Fruit fly (Drosophila melanogaster): ENCODE measurements around the gene CG5708.

Gene CG5708

dm6 chr2L:10200847-10201246, 25.8 kb downstream of the CG5708 start, which contains the start of the genes Ripalpha and RpL7 (continued):
- TF ChIP-seq CG1529 (GFP tag; optimal IDR thresholded peaks at IDR 0.05) (peak; percentile 95), eve (GFP tag; optimal IDR thresholded peaks at IDR 0.05) (no peak), btn (GFP tag; optimal IDR thresholded peaks at IDR 0.05) (peak; percentile 97), gcm2 (GFP tag; optimal IDR thresholded peaks at IDR 0.05) (peak; percentile 98), NfI (GFP tag; optimal IDR thresholded peaks at IDR 0.05) (peak; percentile 99), cas (GFP tag; IDR thresholded peaks at IDR 0.05) (peak; percentile 93), ato (GFP tag; IDR thresholded peaks at IDR 0.05; ENCODE audit: partially characterized antibody) (peak; percentile 90), tin (GFP tag; optimal IDR thresholded peaks at IDR 0.05) (peak; percentile 92), wdn (GFP tag; IDR thresholded peaks at IDR 0.05) (peak; percentile 97), CG15011 (GFP tag; optimal IDR thresholded peaks at IDR 0.05) (peak; percentile 96), unpg (GFP tag; optimal IDR thresholded peaks at IDR 0.05) (peak; percentile 95), Lhr (GFP tag; optimal IDR thresholded peaks at IDR 0.05) (peak; percentile 98), CG1024 (GFP tag; IDR thresholded peaks at IDR 0.05) (peak; percentile 94), tgo (GFP tag; IDR thresholded peaks at IDR 0.05) (peak; percentile 92), CG12155 (GFP tag; optimal IDR thresholded peaks at IDR 0.05) (peak; percentile 96), rib (GFP tag; IDR thresholded peaks at IDR 0.05) (peak; percentile 98), CG14050 (GFP tag; IDR thresholded peaks at IDR 0.05) (peak; percentile 95), Mes4 (GFP tag; optimal IDR thresholded peaks at IDR 0.05) (peak; percentile 100), cad (GFP tag; optimal IDR thresholded peaks at IDR 0.05) (no peak), Fer2 (tag; optimal IDR thresholded peaks at IDR 0.05) (peak; percentile 95), CG6854 (GFP tag; optimal IDR thresholded peaks at IDR 0.05) (peak; percentile 92), CG3847 (GFP tag; IDR thresholded peaks at IDR 0.05) (peak; percentile 98), en (GFP tag; optimal IDR thresholded peaks at IDR 0.05) (peak; percentile 98), Optix (GFP tag; IDR thresholded peaks at IDR 0.05) (peak; percentile 95), dm (GFP tag; optimal IDR thresholded peaks at IDR 0.05) (peak; percentile 100), CG18262 (tag; optimal IDR thresholded peaks at IDR 0.05) (peak; percentile 84), ash1 (GFP tag; optimal IDR thresholded peaks at IDR 0.05) (peak; percentile 100), CG7745 (tag; optimal IDR thresholded peaks at IDR 0.05) (peak; percentile 84), shn (GFP tag; optimal IDR thresholded peaks at IDR 0.05) (peak; percentile 99), pita (GFP tag; optimal IDR thresholded peaks at IDR 0.05) (no peak), zen (tag; optimal IDR thresholded peaks at IDR 0.05) (peak; percentile 94), h (optimal IDR thresholded peaks at IDR 0.05) (no peak), CG6689 (GFP tag; IDR thresholded peaks at IDR 0.05) (peak; percentile 88), schlank (tag; optimal IDR thresholded peaks at IDR 0.05) (peak; percentile 99), CG1647 (GFP tag; optimal IDR thresholded peaks at IDR 0.05) (peak; percentile 98), az2 (GFP tag; optimal IDR thresholded peaks at IDR 0.05) (peak; percentile 96), Hr3 (GFP tag; optimal IDR thresholded peaks at IDR 0.05) (peak; percentile 93), HHEX (GFP tag; optimal IDR thresholded peaks at IDR 0.05) (peak; percentile 99), z (GFP tag; IDR thresholded peaks at IDR 0.05) (peak; percentile 75; the same call in 2 of the 3 replicates), CG31441 (GFP tag; IDR thresholded peaks at IDR 0.05) (peak; percentile 96), Opbp (GFP tag; IDR thresholded peaks at IDR 0.05; ENCODE audit: partially characterized antibody) (peak; percentile 98), Eip74EF (GFP tag; optimal IDR thresholded peaks at IDR 0.05) (peak in 1 of 2 experiments; percentile 83), CG12299 (tag; optimal IDR thresholded peaks at IDR 0.05) (peak; percentile 94), CG8478 (optimal IDR thresholded peaks at IDR 0.05) (no peak), CG8765 (GFP tag; IDR thresholded peaks at IDR 0.05) (peak; percentile 88), Hr39 (optimal IDR thresholded peaks at IDR 0.05) (no peak), zfh1 (GFP tag; IDR thresholded peaks at IDR 0.05) (peak; percentile 99), CG7556 (GFP tag; optimal IDR thresholded peaks at IDR 0.05) (peak; percentile 93), CG17802 (tag; optimal IDR thresholded peaks at IDR 0.05) (peak; percentile 91), CG10431 (GFP tag; optimal IDR thresholded peaks at IDR 0.05) (peak; percentile 97), oc (tag; optimal IDR thresholded peaks at IDR 0.05) (peak; percentile 94), HLHmδ (GFP tag; optimal IDR thresholded peaks at IDR 0.05) (peak; percentile 100)

Data from whole organism, embryonic.